Fruit fly (Drosophila melanogaster): Measurements from ENCODE around the gene BicD.

Gene BicD

DNA sequence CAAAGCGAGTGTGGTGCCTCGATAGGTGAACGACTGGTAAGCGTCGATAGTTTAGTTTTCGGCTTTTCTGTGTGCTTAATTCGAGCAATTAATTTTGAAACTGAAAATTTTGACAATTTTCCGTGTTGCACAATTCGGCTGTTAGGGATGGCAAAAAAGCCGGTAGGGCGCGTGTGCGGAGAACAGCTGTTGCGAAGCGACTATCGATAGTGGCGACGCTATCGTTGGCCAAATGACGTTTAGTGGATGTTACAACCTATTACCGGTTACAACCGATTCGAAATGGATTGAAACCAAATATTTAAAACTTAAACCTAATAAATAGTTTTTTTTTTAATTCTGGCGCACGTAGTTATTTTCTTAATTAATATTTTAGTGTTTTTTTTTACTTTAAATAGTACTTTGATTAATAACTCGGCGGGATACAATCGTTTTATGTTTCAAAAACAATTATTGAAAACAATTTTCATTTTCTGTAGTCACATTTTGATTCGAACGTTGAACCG is 28.0 kb upstream of the BicD start, which contains the start of the genes mEFTs and Dhc36C (continued):
- peak; percentile 72 for TF ChIP-seq CG14860 (GFP tag; IDR thresholded peaks at IDR 0.05; ENCODE audit: partially characterized antibody)
- TF ChIP-seq sna (GFP tag; IDR thresholded peaks at IDR 0.05; ENCODE audit: partially characterized antibody), result peak; percentile 75
- peak; percentile 81 for TF ChIP-seq inv (GFP tag; IDR thresholded peaks at IDR 0.05; ENCODE audit: partially characterized antibody)
- peak; percentile 45 for TF ChIP-seq scrt (GFP tag; optimal IDR thresholded peaks at IDR 0.05)
- peak; percentile 77 for TF ChIP-seq CG15479 (GFP tag; optimal IDR thresholded peaks at IDR 0.05)
- TF ChIP-seq CG15514 (GFP tag; optimal IDR thresholded peaks at IDR 0.05), result peak; percentile 42
- TF ChIP-seq CrebB (tag; optimal IDR thresholded peaks at IDR 0.05), result no peak
- peak; percentile 38 for TF ChIP-seq Hmr (GFP tag; optimal IDR thresholded peaks at IDR 0.05)
- TF ChIP-seq Med (GFP tag), result peak; percentile 85
- TF ChIP-seq CoRest (tag; optimal IDR thresholded peaks at IDR 0.05), result no peak
- no peak for TF ChIP-seq NC2β (GFP tag; optimal IDR thresholded peaks at IDR 0.05)
- no peak for TF ChIP-seq CG8290 (GFP tag; optimal IDR thresholded peaks at IDR 0.05)
- TF ChIP-seq CG8290 (tag; optimal IDR thresholded peaks at IDR 0.05), result peak in 1 of 2 experiments; percentile 40
- TF ChIP-seq CG12104 (GFP tag; optimal IDR thresholded peaks at IDR 0.05), result no peak
- peak; percentile 81 for TF ChIP-seq pzg (GFP tag; optimal IDR thresholded peaks at IDR 0.05)
- TF ChIP-seq Rfx (GFP tag; IDR thresholded peaks at IDR 0.05), result peak; percentile 51
- no peak for TF ChIP-seq CG9876 (GFP tag; optimal IDR thresholded peaks at IDR 0.05)
- peak; percentile 42 for TF ChIP-seq nmo (GFP tag; optimal IDR thresholded peaks at IDR 0.05)
- peak; percentile 87 for TF ChIP-seq CG10267 (tag; optimal IDR thresholded peaks at IDR 0.05)
- no peak for TF ChIP-seq lmd (GFP tag; IDR thresholded peaks at IDR 0.05)
- TF ChIP-seq CHES-1-like (GFP tag; optimal IDR thresholded peaks at IDR 0.05), result no peak
- TF ChIP-seq Pdp1 (GFP tag; optimal IDR thresholded peaks at IDR 0.05), result peak in 1 of 2 experiments; percentile 98
- peak; percentile 70 for TF ChIP-seq HLH4C (GFP tag; IDR thresholded peaks at IDR 0.05; ENCODE audit: partially characterized antibody)
- peak; percentile 92 for TF ChIP-seq amos (GFP tag; IDR thresholded peaks at IDR 0.05; ENCODE audit: partially characterized antibody)
- peak; percentile 13 for TF ChIP-seq CG9437 (GFP tag; optimal IDR thresholded peaks at IDR 0.05)
- TF ChIP-seq CG11696 (GFP tag; IDR thresholded peaks at IDR 0.05), result no peak
- peak; percentile 83 for TF ChIP-seq Dref (GFP tag; IDR thresholded peaks at IDR 0.05)
- no peak for TF ChIP-seq salm (tag; optimal IDR thresholded peaks at IDR 0.05)
- peak; percentile 66 for TF ChIP-seq MESR4 (GFP tag; optimal IDR thresholded peaks at IDR 0.05)
- peak; percentile 96 for TF ChIP-seq ewg (GFP tag; optimal IDR thresholded peaks at IDR 0.05)
- TF ChIP-seq mld (GFP tag; IDR thresholded peaks at IDR 0.05; ENCODE audit: partially characterized antibody), result peak; percentile 57; the same call in 1 of the 3 replicates
- no peak for TF ChIP-seq pum (GFP tag; optimal IDR thresholded peaks at IDR 0.05)
- peak; percentile 36 for TF ChIP-seq CG9797 (GFP tag; optimal IDR thresholded peaks at IDR 0.05)
- TF ChIP-seq psq (GFP tag; optimal IDR thresholded peaks at IDR 0.05), result no peak
- TF ChIP-seq CG16779 (GFP tag; IDR thresholded peaks at IDR 0.05), result no peak
- peak; percentile 62; the same call in 2 of the 3 replicates for TF ChIP-seq vnd (GFP tag; IDR thresholded peaks at IDR 0.05; ENCODE audit: partially characterized antibody)
- peak; percentile 88 for TF ChIP-seq Scr (GFP tag; IDR thresholded peaks at IDR 0.05; ENCODE audit: partially characterized antibody)
- TF ChIP-seq CG2116 (GFP tag; optimal IDR thresholded peaks at IDR 0.05), result peak; percentile 63
- TF ChIP-seq crol (GFP tag; IDR thresholded peaks at IDR 0.05), result no peak
- no peak for TF ChIP-seq CG33213 (GFP tag; optimal IDR thresholded peaks at IDR 0.05)
- peak; percentile 65 for TF ChIP-seq ato (GFP tag; IDR thresholded peaks at IDR 0.05; ENCODE audit: partially characterized antibody)
- TF ChIP-seq Dp (GFP tag; optimal IDR thresholded peaks at IDR 0.05), result peak; percentile 78
- TF ChIP-seq BtbVII (GFP tag; optimal IDR thresholded peaks at IDR 0.05), result no peak
- no peak for TF ChIP-seq CG34376 (GFP tag; optimal IDR thresholded peaks at IDR 0.05)
- peak; percentile 86 for TF ChIP-seq BEAF-32 (GFP tag; optimal IDR thresholded peaks at IDR 0.05)
- no peak for TF ChIP-seq Ada2b (GFP tag; IDR thresholded peaks at IDR 0.05)
- TF ChIP-seq Doc3 (GFP tag; IDR thresholded peaks at IDR 0.05; ENCODE audit: partially characterized antibody), result peak; percentile 76
- no peak for TF ChIP-seq CG3281 (GFP tag; optimal IDR thresholded peaks at IDR 0.05)
- no peak for TF ChIP-seq CG18262 (tag; optimal IDR thresholded peaks at IDR 0.05)

All from whole organism, embryonic.